Fruit fly (Drosophila melanogaster) whole organism, embryonic: Measurements from ENCODE around the gene rut.

ENCODE experiments used
- Antp ChIP-seq: fragments of 200-800 bp; sonication (Bioruptor generic); optimal IDR thresholded peaks from 3 replicates; lab custom pipeline; 2016; ENCODE audit warnings: missing biosample characterization, missing genetic modification characterization
- Atf3 ChIP-seq: fragments of 200-800 bp; sonication (Bioruptor generic); optimal IDR thresholded peaks from 3 replicates; lab custom pipeline; 2016; ENCODE audit warnings: missing biosample characterization, missing genetic modification characterization
- CG1024 ChIP-seq: fragments of 200-800 bp; sonication (Bioruptor generic); IDR thresholded peaks from 2 replicates; pipeline ENCODE4 v1.3.6; 2022; ENCODE audit warnings: missing biosample characterization, missing genetic modification characterization
- CG11723 ChIP-seq: fragments of 200-800 bp; sonication (Bioruptor generic); optimal IDR thresholded peaks from 2 replicates; lab custom pipeline; 2017; ENCODE audit warnings: missing biosample characterization, mild to moderate bottlenecking, missing genetic modification characterization
- CG14667 ChIP-seq: fragments of 200-800 bp; sonication (Bioruptor generic); IDR thresholded peaks from 2 replicates; pipeline ENCODE4 v1.3.6; 2022; ENCODE audit warnings: missing biosample characterization, missing genetic modification characterization
- CG15269 ChIP-seq: fragments of 200-800 bp; sonication (Bioruptor generic); optimal IDR thresholded peaks from 2 replicates; lab custom pipeline; 2018; ENCODE audit warnings: missing biosample characterization, mild to moderate bottlenecking, missing genetic modification characterization, moderate library complexity
- CG15696 ChIP-seq: fragments of 200-800 bp; sonication (Bioruptor generic); optimal IDR thresholded peaks from 2 replicates; lab custom pipeline; 2019; ENCODE audit warnings: missing biosample characterization, mild to moderate bottlenecking, missing genetic modification characterization, moderate library complexity
- CG16779 ChIP-seq: fragments of 200-800 bp; sonication (Bioruptor generic); IDR thresholded peaks from 2 replicates; pipeline ENCODE4 v1.3.6; 2022; ENCODE audit warnings: missing biosample characterization, missing genetic modification characterization
- CG17361 ChIP-seq: fragments of 200-800 bp; sonication (Bioruptor generic); IDR thresholded peaks from 3 replicates; pipeline ENCODE4 v1.3.6; 2022; ENCODE audit warnings: missing biosample characterization, missing genetic modification characterization
- CG18262 ChIP-seq: fragments of 200-800 bp; optimal IDR thresholded peaks from 3 replicates; lab custom pipeline; 2019; ENCODE audit warnings: missing biosample characterization, mild to moderate bottlenecking, missing genetic modification characterization, moderate library complexity
- CG18476 ChIP-seq: fragments of 200-800 bp; sonication (Bioruptor generic); optimal IDR thresholded peaks from 2 replicates; lab custom pipeline; 2016; ENCODE audit warnings: missing biosample characterization, mild to moderate bottlenecking, missing genetic modification characterization
- CG2875 ChIP-seq: fragments of 200-800 bp; sonication (Bioruptor generic); optimal IDR thresholded peaks from 2 replicates; lab custom pipeline; 2017; ENCODE audit warnings: missing biosample characterization, mild to moderate bottlenecking, missing genetic modification characterization, missing genetic modification reagents
- CG6683 ChIP-seq: fragments of 200-800 bp; sonication (Bioruptor generic); optimal IDR thresholded peaks from 2 replicates; lab custom pipeline; 2017; ENCODE audit warnings: missing biosample characterization, mild to moderate bottlenecking, missing genetic modification characterization, missing genetic modification reagents
- CG7556 ChIP-seq: fragments of 200-800 bp; sonication (Bioruptor generic); optimal IDR thresholded peaks from 2 replicates; lab custom pipeline; 2017; ENCODE audit warnings: missing biosample characterization, mild to moderate bottlenecking, missing genetic modification characterization
- CG7839 ChIP-seq: fragments of 200-800 bp; sonication (Bioruptor generic); optimal IDR thresholded peaks from 3 replicates; lab custom pipeline; 2018; ENCODE audit warnings: missing biosample characterization, mild to moderate bottlenecking, missing genetic modification characterization, moderate library complexity
- CG8089 ChIP-seq: fragments of 200-800 bp; sonication (Bioruptor generic); optimal IDR thresholded peaks from 3 replicates; lab custom pipeline; 2016; ENCODE audit warnings: missing biosample characterization, missing genetic modification characterization
- CG8765 ChIP-seq: fragments of 200-800 bp; sonication (Bioruptor generic); IDR thresholded peaks from 2 replicates; pipeline ENCODE4 v1.3.6; 2022; ENCODE audit warnings: missing biosample characterization, missing genetic modification characterization
- CG9609 ChIP-seq: fragments of 200-800 bp; sonication (Bioruptor generic); optimal IDR thresholded peaks from 3 replicates; lab custom pipeline; 2016; ENCODE audit warnings: missing biosample characterization, missing genetic modification characterization
- CG9932 ChIP-seq: fragments of 200-800 bp; sonication (Bioruptor generic); IDR thresholded peaks from 2 replicates; pipeline ENCODE4 v1.3.6; 2022; ENCODE audit warnings: missing biosample characterization, missing genetic modification characterization
- CHES-1-like ChIP-seq: fragments of 200-800 bp; sonication (Bioruptor generic); optimal IDR thresholded peaks from 2 replicates; lab custom pipeline; 2016; ENCODE audit warnings: missing biosample characterization, missing genetic modification characterization
- Dip2 ChIP-seq: fragments of 200-800 bp; sonication (Bioruptor generic); IDR thresholded peaks from 2 replicates; pipeline ENCODE4 v1.3.6; 2022; ENCODE audit warnings: missing biosample characterization, missing genetic modification characterization
- GATAe ChIP-seq: fragments of 200-800 bp; sonication (Bioruptor generic); conservative IDR thresholded peaks from 2 replicates; pipeline ENCODE4 v1.3.6; 2022; ENCODE audit warnings: missing biosample characterization, missing genetic modification characterization
- Gug ChIP-seq: fragments of 200-800 bp; sonication (Bioruptor generic); IDR thresholded peaks from 4 replicates; pipeline ENCODE4 v1.3.6; 2022; ENCODE audit warnings: missing biosample characterization, missing genetic modification characterization
- HmgD ChIP-seq: fragments of 200-800 bp; sonication (Bioruptor generic); optimal IDR thresholded peaks from 3 replicates; lab custom pipeline; 2016; ENCODE audit warnings: missing biosample characterization, missing genetic modification characterization
- Jarid2 ChIP-seq: fragments of 200-800 bp; sonication (Bioruptor generic); optimal IDR thresholded peaks from 3 replicates; lab custom pipeline; 2017; ENCODE audit warnings: mild to moderate bottlenecking, missing biosample characterization, missing genetic modification reagents, missing genetic modification characterization
- Meics ChIP-seq: fragments of 200-800 bp; sonication (Bioruptor generic); optimal IDR thresholded peaks from 2 replicates; lab custom pipeline; 2017; ENCODE audit warnings: missing biosample characterization, mild to moderate bottlenecking, missing genetic modification characterization
- Nf-YA ChIP-seq: fragments of 200-800 bp; sonication (Bioruptor generic); IDR thresholded peaks from 2 replicates; pipeline ENCODE4 v1.3.6; 2022; ENCODE audit warnings: missing biosample characterization, missing genetic modification characterization
- Opbp ChIP-seq: fragments of 200-800 bp; sonication (Bioruptor generic); IDR thresholded peaks from 3 replicates; pipeline ENCODE4 v1.3.6; 2022; ENCODE audit warnings: missing biosample characterization, missing genetic modification characterization; ENCODE audit not compliant: partially characterized antibody
- TFAM ChIP-seq: fragments of 200-800 bp; sonication (Bioruptor generic); optimal IDR thresholded peaks from 2 replicates; lab custom pipeline; 2017; ENCODE audit warnings: missing biosample characterization, missing genetic modification characterization, inconsistent platforms
- Taf1 ChIP-seq: fragments of 200-800 bp; sonication (Bioruptor generic); IDR thresholded peaks from 2 replicates; pipeline ENCODE4 v1.3.6; 2022; ENCODE audit warnings: missing biosample characterization, missing genetic modification characterization
- amos ChIP-seq: fragments of 200-800 bp; sonication (Bioruptor generic); IDR thresholded peaks from 2 replicates; pipeline ENCODE4 v1.3.6; 2022; ENCODE audit warnings: missing biosample characterization, missing genetic modification characterization; ENCODE audit not compliant: partially characterized antibody
- ato ChIP-seq: fragments of 200-800 bp; sonication (Bioruptor generic); IDR thresholded peaks from 2 replicates; pipeline ENCODE4 v1.3.6; 2022; ENCODE audit warnings: missing biosample characterization, missing genetic modification characterization; ENCODE audit not compliant: partially characterized antibody
- br ChIP-seq: fragments of >200 bp; optimal IDR thresholded peaks from 2 replicates; lab custom pipeline; 2017
- cas ChIP-seq: fragments of 200-800 bp; sonication (Bioruptor generic); IDR thresholded peaks from 2 replicates; pipeline ENCODE4 v1.3.6; 2022; ENCODE audit warnings: missing biosample characterization, missing genetic modification characterization
- chinmo ChIP-seq: fragments of 200-800 bp; sonication (Bioruptor generic); IDR thresholded peaks from 4 replicates; pipeline ENCODE4 v1.3.6; 2022; ENCODE audit warnings: missing biosample characterization, missing genetic modification characterization; ENCODE audit not compliant: partially characterized antibody
- chn ChIP-seq: fragments of 200-800 bp; sonication (Bioruptor generic); optimal IDR thresholded peaks from 2 replicates; lab custom pipeline; 2016; ENCODE audit warnings: missing biosample characterization, missing genetic modification characterization
- danr ChIP-seq: fragments of 200-800 bp; sonication (Bioruptor generic); IDR thresholded peaks from 2 replicates; pipeline ENCODE4 v1.3.6; 2022; ENCODE audit warnings: missing biosample characterization, missing genetic modification characterization
- emc ChIP-seq: fragments of 200-800 bp; sonication (Bioruptor generic); optimal IDR thresholded peaks from 2 replicates; lab custom pipeline; 2016; ENCODE audit warnings: missing biosample characterization, missing genetic modification characterization
- gem ChIP-seq: fragments of 200-800 bp; sonication (Bioruptor generic); optimal IDR thresholded peaks from 2 replicates; lab custom pipeline; 2019; ENCODE audit warnings: missing biosample characterization, mild to moderate bottlenecking, missing genetic modification characterization, moderate library complexity
- hkb ChIP-seq, 2 experiments: fragments of 200-800 bp in 1 of 2; fragments of >200 bp in 1 of 2; sonication (Bioruptor generic) in 1 of 2; IDR thresholded peaks in 1 of 2; optimal IDR thresholded peaks in 1 of 2; 2 replicates each; pipeline versions ENCODE4 v1.3.6 to Lab custom; 2017 to 2022; ENCODE audit warnings: missing biosample characterization in 1 of 2, missing genetic modification characterization in 1 of 2
- hth ChIP-seq: fragments of >200 bp; optimal IDR thresholded peaks from 2 replicates; lab custom pipeline; 2017; ENCODE audit warnings: inconsistent platforms
- lbe ChIP-seq: fragments of 200-800 bp; sonication (Bioruptor generic); optimal IDR thresholded peaks from 2 replicates; lab custom pipeline; 2016; ENCODE audit warnings: missing biosample characterization, mild to moderate bottlenecking, missing genetic modification characterization
- lilli ChIP-seq: fragments of 200-800 bp; sonication (Bioruptor generic); optimal IDR thresholded peaks from 3 replicates; lab custom pipeline; 2016; ENCODE audit warnings: missing biosample characterization, missing genetic modification characterization
- pb ChIP-seq: fragments of 200-800 bp; sonication (Bioruptor generic); optimal IDR thresholded peaks from 3 replicates; lab custom pipeline; 2016; ENCODE audit warnings: missing biosample characterization, missing genetic modification characterization
- pnt ChIP-seq: fragments of 200-800 bp; sonication (Bioruptor generic); optimal IDR thresholded peaks from 3 replicates; lab custom pipeline; 2016; ENCODE audit warnings: missing biosample characterization, missing genetic modification characterization
- sima ChIP-seq: fragments of 200-800 bp; sonication (Bioruptor generic); optimal IDR thresholded peaks from 2 replicates; lab custom pipeline; 2016; ENCODE audit warnings: missing biosample characterization, missing genetic modification characterization
- slou ChIP-seq: fragments of 200-800 bp; sonication (Bioruptor generic); optimal IDR thresholded peaks from 3 replicates; lab custom pipeline; 2016; ENCODE audit warnings: missing biosample characterization, missing genetic modification characterization
- so ChIP-seq: fragments of 200-800 bp; sonication (Bioruptor generic); IDR thresholded peaks from 3 replicates; pipeline ENCODE4 v1.3.6; 2022; ENCODE audit warnings: missing biosample characterization, missing genetic modification characterization
- tin ChIP-seq: fragments of 200-800 bp; sonication (Bioruptor generic); optimal IDR thresholded peaks from 3 replicates; lab custom pipeline; 2016; ENCODE audit warnings: missing biosample characterization, missing genetic modification characterization
- z ChIP-seq: fragments of 200-800 bp; sonication (Bioruptor generic); IDR thresholded peaks from 3 replicates; pipeline ENCODE4 v1.3.6; 2022; ENCODE audit warnings: missing biosample characterization, missing genetic modification characterization

The rut gene

dm6 chrX:14848755-14849354 lies 23.0 kb upstream of the rut start, which contains the start of gene CG9522 (continued):
- no peak for TF ChIP-seq CHES-1-like (GFP tag; lab: Kevin White, UChicago)
- peak; percentile 19 for TF ChIP-seq slou (GFP tag; lab: Kevin White, UChicago)
- peak; percentile 69 for TF ChIP-seq CG1024 (GFP tag; lab: Robert Waterston, UW)
- no peak for TF ChIP-seq amos (GFP tag; lab: Robert Waterston, UW)
- no peak for TF ChIP-seq ato (GFP tag; lab: Robert Waterston, UW)
- TF ChIP-seq Atf3 (GFP tag; lab: Kevin White, UChicago), result no peak
- peak; percentile 61 for TF ChIP-seq CG2875 (GFP tag; lab: Kevin White, UChicago)
- no peak for TF ChIP-seq pb
- peak; percentile 36 for TF ChIP-seq CG6683 (GFP tag; lab: Kevin White, UChicago)
- no peak for TF ChIP-seq Dip2 (GFP tag; lab: Robert Waterston, UW)
- no peak for TF ChIP-seq HmgD (GFP tag; lab: Kevin White, UChicago)
- TF ChIP-seq CG9609, result no peak
- peak; percentile 35 for TF ChIP-seq pnt (GFP tag; lab: Kevin White, UChicago)
- TF ChIP-seq TFAM (GFP tag; lab: Kevin White, UChicago), result no peak
- peak; percentile 63 for TF ChIP-seq CG7556 (GFP tag; lab: Kevin White, UChicago)
- TF ChIP-seq GATAe (GFP tag; lab: Robert Waterston, UW), result peak; percentile 11; the same call in 1 of the 2 replicates
- no peak for TF ChIP-seq Opbp (GFP tag; lab: Robert Waterston, UW)
- no peak for TF ChIP-seq sima (GFP tag; lab: Kevin White, UChicago)
- TF ChIP-seq CG11723 (GFP tag; lab: Kevin White, UChicago), result peak; percentile 48
- no peak for TF ChIP-seq hth (lab: Kevin White, UChicago)
- no peak for TF ChIP-seq emc
- TF ChIP-seq CG18262 (tag; lab: Kevin White, UChicago), result peak; percentile 68
- TF ChIP-seq so, result peak; percentile 51; the same call in 1 of the 3 replicates
- no peak for TF ChIP-seq CG16779 (GFP tag; lab: Robert Waterston, UW)
- peak; percentile 70 for TF ChIP-seq CG7839
- TF ChIP-seq cas, result 0 out of 2 replicates have a peak, but pooled peaks have one; percentile 10
- TF ChIP-seq Nf-YA (GFP tag; lab: Robert Waterston, UW), result peak; percentile 67; the same call in 1 of the 2 replicates
- no peak for TF ChIP-seq hkb (optimal IDR thresholded peaks at IDR 0.05; lab: Kevin White, UChicago)
- peak; percentile 86 for TF ChIP-seq hkb (GFP tag; IDR thresholded peaks at IDR 0.05; lab: Robert Waterston, UW)
- peak; percentile 57 for TF ChIP-seq CG17361
- peak; percentile 64 for TF ChIP-seq lilli
- no peak for TF ChIP-seq CG15696
- TF ChIP-seq danr, result peak; percentile 49; the same call in 1 of the 2 replicates
- peak; percentile 27 for TF ChIP-seq Jarid2 (GFP tag; lab: Kevin White, UChicago)
- peak; percentile 66 for TF ChIP-seq tin (GFP tag; lab: Kevin White, UChicago)
- TF ChIP-seq Antp (GFP tag; lab: Kevin White, UChicago), result peak; percentile 4
- TF ChIP-seq CG15269 (tag; lab: Kevin White, UChicago), result peak; percentile 76
- no peak for TF ChIP-seq lbe (GFP tag; lab: Kevin White, UChicago)
- no peak for TF ChIP-seq z (GFP tag; lab: Robert Waterston, UW)
- TF ChIP-seq chn (GFP tag; lab: Kevin White, UChicago), result peak; percentile 49
- TF ChIP-seq CG18476, result peak; percentile 35
- TF ChIP-seq Taf1 (GFP tag; lab: Robert Waterston, UW), result peak; percentile 60; the same call in 1 of the 2 replicates
- TF ChIP-seq gem (tag; lab: Kevin White, UChicago), result peak; percentile 84
- peak; percentile 53; the same call in 1 of the 2 replicates for TF ChIP-seq CG8765 (GFP tag; lab: Robert Waterston, UW)
- peak; percentile 55 for TF ChIP-seq Meics (GFP tag; lab: Kevin White, UChicago)
- TF ChIP-seq Gug (GFP tag; lab: Robert Waterston, UW), result peak; percentile 24; the same call in 2 of the 4 replicates
- peak; percentile 68 for TF ChIP-seq CG9932 (GFP tag; lab: Robert Waterston, UW)
- no peak for TF ChIP-seq chinmo (GFP tag; lab: Robert Waterston, UW)
- no peak for TF ChIP-seq CG8089 (GFP tag; lab: Kevin White, UChicago)
- TF ChIP-seq br (lab: Kevin White, UChicago), result no peak
- peak; percentile 31 for TF ChIP-seq CG14667 (GFP tag; lab: Robert Waterston, UW)
